Worm (Caenorhabditis elegans) whole organism, midembryonic: ENCODE data around the gene dnj-24.

Source experiments
- T22C8.4 ChIP-seq: fragments of 200-800 bp; sonication (Bioruptor generic); IDR thresholded peaks from 2 replicates; pipeline ENCODE4 v1.3.6; 2022; ENCODE audit warnings: missing genetic modification characterization, missing compliant biosample characterization
- cog-1 ChIP-seq: sonication (generic microtip); optimal IDR thresholded peaks from 2 replicates; lab custom pipeline; 2016; ENCODE audit warnings: missing genetic modification characterization, missing compliant biosample characterization
- flt-1 ChIP-seq: fragments of 200-800 bp; sonication (Bioruptor generic); IDR thresholded peaks from 2 replicates; pipeline ENCODE4 v1.3.6; 2022; ENCODE audit warnings: missing genetic modification characterization, missing compliant biosample characterization
- klf-2 ChIP-seq: fragments of 200-800 bp; sonication (Bioruptor generic); conservative IDR thresholded peaks from 2 replicates; pipeline ENCODE4 v1.3.6; 2022; ENCODE audit warnings: missing genetic modification reagents, missing genetic modification characterization, missing compliant biosample characterization
- med-1 ChIP-seq: sonication (generic microtip); optimal IDR thresholded peaks from 2 replicates; lab custom pipeline; 2017; ENCODE audit warnings: missing genetic modification characterization, mild to moderate bottlenecking, missing compliant biosample characterization, antibody characterized with exemption, missing genetic modification reagents; ENCODE audit not compliant: insufficient read depth
- ref-1 ChIP-seq: fragments of 200-800 bp; sonication (Bioruptor generic); conservative IDR thresholded peaks from 2 replicates; pipeline ENCODE4 v1.3.6; 2022; ENCODE audit warnings: missing genetic modification reagents, missing genetic modification characterization, missing compliant biosample characterization
- tab-1 ChIP-seq: fragments of 200-800 bp; sonication (Bioruptor generic); IDR thresholded peaks from 2 replicates; pipeline ENCODE4 v1.3.6; 2022; ENCODE audit warnings: missing genetic modification characterization, missing compliant biosample characterization
- ztf-23 ChIP-seq: fragments of 200-800 bp; sonication (Bioruptor generic); IDR thresholded peaks from 2 replicates; pipeline ENCODE4 v1.3.6; 2022; ENCODE audit warnings: missing genetic modification reagents, missing genetic modification characterization, missing compliant biosample characterization
- ztf-29 ChIP-seq: fragments of 200-800 bp; sonication (Bioruptor generic); IDR thresholded peaks from 2 replicates; pipeline ENCODE4 v1.3.6; 2022; ENCODE audit warnings: missing genetic modification reagents, missing genetic modification characterization, missing compliant biosample characterization

dnj-24 gene

DNA sequence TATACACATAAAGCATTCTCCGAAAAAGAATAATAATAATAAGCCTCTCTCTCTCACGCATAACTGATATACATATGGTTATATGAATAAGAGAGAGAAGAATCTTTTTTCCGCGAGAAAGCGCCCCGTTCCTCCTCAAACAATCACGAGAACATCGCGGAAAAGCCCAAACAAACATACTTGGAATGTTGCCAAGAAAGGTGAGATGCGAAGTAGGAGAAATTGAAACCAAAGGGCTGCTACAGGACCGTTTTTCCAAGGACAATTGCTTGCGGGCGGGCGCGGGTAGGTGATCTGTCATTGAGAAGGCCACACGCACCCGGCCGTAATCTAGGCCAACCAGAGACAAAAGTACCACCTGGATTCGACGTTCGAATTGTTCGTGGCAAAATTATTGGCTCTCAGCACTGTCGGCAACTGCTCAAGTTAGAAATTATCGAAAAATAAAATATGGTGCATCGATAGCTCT lies at the start of gene dnj-24:
dnj-24 (minus strand) TSS at position 419 of the 469 bp plus-strand sequence.
- TF ChIP-seq flt-1 (no peak), med-1 (no peak), ztf-29 (GFP tag; lab: Robert Waterston, UW) (no peak), T22C8.4 (GFP tag; lab: Robert Waterston, UW) (no peak), tab-1 (GFP tag; lab: Robert Waterston, UW) (no peak), cog-1 (tag; lab: Kevin White, UChicago) (no peak), klf-2 (no peak), ref-1 (GFP tag; lab: Robert Waterston, UW) (no peak), ztf-23 (GFP tag; lab: Robert Waterston, UW) (no peak)

ce11 chrIII:5472693-5473092 lies 48.8 kb upstream of the dnj-24 start:
- no peak for TF ChIP-seq klf-2
- TF ChIP-seq ztf-29 (GFP tag; lab: Robert Waterston, UW): no peak
- no peak for TF ChIP-seq T22C8.4 (GFP tag; lab: Robert Waterston, UW)
- TF ChIP-seq cog-1 (tag; lab: Kevin White, UChicago): no peak
- TF ChIP-seq med-1: no peak
- TF ChIP-seq ztf-23 (GFP tag; lab: Robert Waterston, UW): no peak
- no peak for TF ChIP-seq flt-1
- no peak for TF ChIP-seq tab-1 (GFP tag; lab: Robert Waterston, UW)
- no peak for TF ChIP-seq ref-1 (GFP tag; lab: Robert Waterston, UW)

DNA sequence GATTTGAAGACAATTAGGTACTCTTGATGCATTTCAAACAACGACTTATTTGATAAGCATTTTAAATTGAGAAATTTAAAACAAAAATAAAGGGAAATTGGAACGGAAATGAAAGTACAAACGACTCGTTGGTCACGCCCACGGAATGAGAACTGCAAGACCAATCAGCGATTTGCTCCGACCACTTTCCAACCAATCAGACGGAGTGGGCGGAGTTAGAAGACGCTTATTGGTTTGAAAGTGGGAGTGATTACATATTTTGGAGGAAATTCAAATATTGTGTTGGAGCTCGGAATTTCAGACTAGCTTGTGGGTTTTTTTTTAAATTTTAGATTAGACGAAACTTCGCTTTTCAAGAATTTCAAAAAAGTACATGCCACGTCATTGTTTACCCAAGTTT lies 45.2 kb upstream of the dnj-24 start:
- TF ChIP-seq ref-1 (GFP tag; lab: Robert Waterston, UW) (no peak), ztf-29 (GFP tag; lab: Robert Waterston, UW) (no peak), ztf-23 (GFP tag; lab: Robert Waterston, UW) (no peak), klf-2 (no peak), med-1 (no peak), T22C8.4 (GFP tag; lab: Robert Waterston, UW) (no peak), flt-1 (no peak), tab-1 (GFP tag; lab: Robert Waterston, UW) (no peak), cog-1 (tag; lab: Kevin White, UChicago) (no peak)

DNA sequence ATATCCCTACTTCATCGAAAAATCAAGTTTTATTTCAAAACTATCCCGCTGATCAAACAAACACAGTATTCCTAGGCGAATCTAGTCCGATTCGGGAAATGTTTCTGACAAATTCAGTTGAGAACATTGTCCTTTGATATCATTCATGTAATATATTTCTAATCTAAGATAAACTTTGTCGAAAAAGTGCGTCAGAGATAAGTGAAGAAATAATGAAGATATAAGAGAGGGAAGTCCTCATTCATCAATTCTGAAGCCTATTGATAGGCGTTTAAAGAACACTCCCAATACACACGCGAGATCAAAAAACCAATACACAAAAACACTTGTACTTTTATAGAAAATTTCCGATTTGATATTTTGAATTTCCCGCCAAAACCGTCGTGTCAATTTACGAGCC lies 41.0 kb upstream of the dnj-24 start:
- TF ChIP-seq tab-1 (GFP tag; lab: Robert Waterston, UW): no peak
- TF ChIP-seq med-1: no peak
- no peak for TF ChIP-seq cog-1 (tag; lab: Kevin White, UChicago)
- no peak for TF ChIP-seq klf-2
- no peak for TF ChIP-seq ref-1 (GFP tag; lab: Robert Waterston, UW)
- TF ChIP-seq ztf-29 (GFP tag; lab: Robert Waterston, UW): no peak
- TF ChIP-seq flt-1: no peak
- TF ChIP-seq ztf-23 (GFP tag; lab: Robert Waterston, UW): no peak
- no peak for TF ChIP-seq T22C8.4 (GFP tag; lab: Robert Waterston, UW)

- TF ChIP-seq ref-1 (GFP tag; lab: Robert Waterston, UW): no peak
- no peak for TF ChIP-seq cog-1 (tag; lab: Kevin White, UChicago)
- TF ChIP-seq klf-2: no peak
- TF ChIP-seq med-1: no peak
- no peak for TF ChIP-seq ztf-29 (GFP tag; lab: Robert Waterston, UW)
Observed at ce11 chrIII:5464077-5464476, 40.2 kb upstream of the dnj-24 start, which contains the start of gene F48E8.2. F48E8.2 (plus strand) TSS chrIII:5464377.

DNA sequence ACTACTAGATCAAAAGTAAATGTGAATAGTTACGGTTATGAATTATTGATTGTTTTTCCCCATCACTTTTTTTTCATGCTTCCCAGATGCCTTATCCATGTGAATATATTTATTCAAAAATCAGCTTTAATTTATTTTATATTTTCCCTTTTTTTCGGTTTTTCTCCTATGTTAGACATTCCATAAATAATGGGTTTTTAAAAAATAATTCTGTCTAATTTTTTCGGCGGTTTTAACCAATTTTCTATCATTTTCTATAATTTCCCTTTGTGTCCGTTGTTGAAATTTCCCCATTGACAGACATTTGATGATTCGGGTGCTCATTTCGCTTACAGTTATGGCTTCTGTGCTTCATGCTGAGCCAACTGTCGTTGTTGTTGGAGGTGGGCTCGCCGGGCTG lies 37.2 kb upstream of the dnj-24 start, which contains the start of gene F48E8.3:
F48E8.3 (plus strand) TSS at position 301 of the 400 bp plus-strand sequence.
- no peak for TF ChIP-seq ztf-29 (GFP tag; lab: Robert Waterston, UW)
- TF ChIP-seq flt-1: no peak
- no peak for TF ChIP-seq klf-2
- no peak for TF ChIP-seq med-1
- TF ChIP-seq ref-1 (GFP tag; lab: Robert Waterston, UW): no peak
- TF ChIP-seq T22C8.4 (GFP tag; lab: Robert Waterston, UW): no peak
- no peak for TF ChIP-seq cog-1 (tag; lab: Kevin White, UChicago)

DNA sequence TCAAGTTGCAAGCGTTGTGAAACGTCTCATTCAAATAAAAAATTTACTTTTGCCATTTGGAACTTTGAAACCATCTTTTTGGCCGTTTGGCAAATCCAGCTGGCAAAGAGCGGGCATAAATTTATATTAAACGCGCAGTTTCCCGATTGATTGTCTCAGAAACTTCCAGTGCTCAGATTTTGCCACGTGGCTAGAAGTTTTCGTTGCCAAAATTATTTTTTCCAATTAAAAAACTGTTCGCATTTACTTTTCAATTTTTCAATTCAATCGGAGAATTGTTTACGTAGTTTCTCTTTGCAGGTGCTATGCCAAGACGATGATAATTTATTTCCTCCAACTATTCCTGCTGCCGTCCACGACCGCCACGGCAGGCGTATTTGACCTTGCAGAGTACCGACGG lies 29.4 kb upstream of the dnj-24 start, which contains the start of gene F48E8.4:
F48E8.4 (plus strand) TSS at position 301 of the 400 bp plus-strand sequence.
- TF ChIP-seq klf-2 (no peak), tab-1 (GFP tag; lab: Robert Waterston, UW) (no peak), ref-1 (GFP tag; lab: Robert Waterston, UW) (no peak), T22C8.4 (GFP tag; lab: Robert Waterston, UW) (no peak), cog-1 (tag; lab: Kevin White, UChicago) (no peak), med-1 (no peak), ztf-23 (GFP tag; lab: Robert Waterston, UW) (no peak), flt-1 (no peak), ztf-29 (GFP tag; lab: Robert Waterston, UW) (no peak)

DNA sequence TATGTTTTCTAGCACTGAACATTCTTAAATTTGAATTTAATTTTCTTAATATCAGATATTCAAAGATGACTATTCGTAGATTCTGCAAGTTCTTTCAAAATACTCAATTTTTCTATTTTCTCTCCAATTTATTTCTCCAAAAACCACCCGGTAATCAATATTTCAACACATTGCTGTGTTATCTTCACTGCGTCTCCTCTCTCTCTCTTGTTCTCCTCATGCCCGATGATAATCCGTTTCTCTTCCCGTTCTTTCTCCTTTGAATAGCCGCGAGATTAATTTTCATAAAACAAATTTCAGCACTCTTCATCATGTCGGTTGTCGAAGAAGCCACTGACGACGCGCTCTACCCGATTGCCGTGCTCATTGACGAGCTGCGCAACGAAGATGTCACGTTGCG lies 26.5 kb upstream of the dnj-24 start, which contains the start of gene paa-1:
paa-1 (plus strand) TSS at position 301 of the 400 bp plus-strand sequence.
- TF ChIP-seq flt-1 (no peak), ztf-23 (GFP tag; lab: Robert Waterston, UW) (no peak), klf-2 (no peak), ztf-29 (GFP tag; lab: Robert Waterston, UW) (no peak), ref-1 (GFP tag; lab: Robert Waterston, UW) (no peak), med-1 (no peak), T22C8.4 (GFP tag; lab: Robert Waterston, UW) (no peak), tab-1 (GFP tag; lab: Robert Waterston, UW) (no peak), cog-1 (tag; lab: Kevin White, UChicago) (no peak)

ce11 chrIII:5449762-5450308 lies 26.0 kb upstream of the dnj-24 start, which contains the start of gene F48E8.8:
F48E8.8 (minus strand) TSS chrIII:5449812.
- TF ChIP-seq flt-1 (no peak), T22C8.4 (GFP tag; lab: Robert Waterston, UW) (peak; percentile 56)

ce11 chrIII:5448177-5448576 lies 24.3 kb upstream of the dnj-24 start, which contains the start of gene skpt-1:
skpt-1 (minus strand) TSS chrIII:5448395.
- TF ChIP-seq ref-1 (GFP tag; lab: Robert Waterston, UW) (no peak), ztf-29 (GFP tag; lab: Robert Waterston, UW) (no peak), flt-1 (no peak), ztf-23 (GFP tag; lab: Robert Waterston, UW) (no peak), cog-1 (tag; lab: Kevin White, UChicago) (no peak), T22C8.4 (GFP tag; lab: Robert Waterston, UW) (no peak), klf-2 (no peak), med-1 (no peak), tab-1 (GFP tag; lab: Robert Waterston, UW) (no peak)
